Fruit fly (Drosophila melanogaster) whole organism, embryonic: Measurements from ENCODE around the gene CG13392.

Experiments
- CG10543 ChIP-seq: fragments of 200-800 bp; sonication (Bioruptor generic); optimal IDR thresholded peaks from 3 replicates; lab custom pipeline; 2017; ENCODE audit warnings: missing biosample characterization, mild to moderate bottlenecking, missing genetic modification characterization, moderate library complexity
- CG11456 ChIP-seq: fragments of 200-800 bp; sonication (Bioruptor generic); IDR thresholded peaks from 3 replicates; pipeline ENCODE4 v1.3.6; 2022; ENCODE audit warnings: missing biosample characterization, missing genetic modification characterization
- CG13894 ChIP-seq: fragments of 200-800 bp; sonication (Bioruptor generic); optimal IDR thresholded peaks from 3 replicates; lab custom pipeline; 2018; ENCODE audit warnings: missing biosample characterization, mild to moderate bottlenecking, missing genetic modification characterization, moderate library complexity
- CG14860 ChIP-seq: fragments of 200-800 bp; sonication (Bioruptor generic); IDR thresholded peaks from 3 replicates; pipeline ENCODE4 v1.3.6; 2022; ENCODE audit warnings: missing biosample characterization, missing genetic modification characterization; ENCODE audit not compliant: partially characterized antibody
- CG15011 ChIP-seq: fragments of 200-800 bp; sonication (Bioruptor generic); optimal IDR thresholded peaks from 3 replicates; lab custom pipeline; 2018; ENCODE audit warnings: missing biosample characterization, mild to moderate bottlenecking, missing genetic modification characterization
- CG15073 ChIP-seq: fragments of 200-800 bp; sonication (Bioruptor generic); optimal IDR thresholded peaks from 2 replicates; lab custom pipeline; 2016; ENCODE audit warnings: missing biosample characterization, missing genetic modification characterization
- CG15514 ChIP-seq: fragments of 200-800 bp; sonication (Bioruptor generic); optimal IDR thresholded peaks from 3 replicates; lab custom pipeline; 2017; ENCODE audit warnings: missing biosample characterization, missing genetic modification characterization, mild to moderate bottlenecking, moderate library complexity, missing genetic modification reagents
- CG15601 ChIP-seq: fragments of 200-800 bp; sonication (Bioruptor generic); optimal IDR thresholded peaks from 3 replicates; lab custom pipeline; 2019; ENCODE audit warnings: missing biosample characterization, mild to moderate bottlenecking, missing genetic modification characterization, moderate library complexity
- CG17361 ChIP-seq: fragments of 200-800 bp; sonication (Bioruptor generic); IDR thresholded peaks from 3 replicates; pipeline ENCODE4 v1.3.6; 2022; ENCODE audit warnings: missing biosample characterization, missing genetic modification characterization
- CG1832 ChIP-seq: fragments of 200-800 bp; sonication (Bioruptor generic); optimal IDR thresholded peaks from 2 replicates; lab custom pipeline; 2017; ENCODE audit warnings: missing biosample characterization, mild to moderate bottlenecking, missing genetic modification characterization, inconsistent platforms
- CG2199 ChIP-seq: fragments of 200-800 bp; sonication (Bioruptor generic); IDR thresholded peaks from 3 replicates; pipeline ENCODE4 v1.3.6; 2022; ENCODE audit warnings: missing biosample characterization, missing genetic modification characterization
- CG2678 ChIP-seq: fragments of 200-800 bp; sonication (Bioruptor generic); optimal IDR thresholded peaks from 3 replicates; lab custom pipeline; 2019; ENCODE audit warnings: missing biosample characterization, mild to moderate bottlenecking, missing genetic modification characterization, moderate library complexity
- CG31224 ChIP-seq: fragments of 200-800 bp; sonication (Bioruptor generic); IDR thresholded peaks from 2 replicates; pipeline ENCODE4 v1.3.6; 2022; ENCODE audit warnings: missing biosample characterization, missing genetic modification characterization
- CG3995 ChIP-seq: fragments of 200-800 bp; sonication (Bioruptor generic); optimal IDR thresholded peaks from 3 replicates; lab custom pipeline; 2016; ENCODE audit warnings: missing biosample characterization, missing genetic modification characterization
- CG7271 ChIP-seq: fragments of 200-800 bp; sonication (Bioruptor generic); optimal IDR thresholded peaks from 2 replicates; lab custom pipeline; 2018; ENCODE audit warnings: missing biosample characterization, mild to moderate bottlenecking, missing genetic modification characterization, moderate library complexity
- Deaf1 ChIP-seq: fragments of 200-800 bp; optimal IDR thresholded peaks from 3 replicates; lab custom pipeline; 2019; ENCODE audit warnings: missing biosample characterization, mild to moderate bottlenecking, missing genetic modification characterization, moderate library complexity
- Dek ChIP-seq: fragments of 200-800 bp; sonication (Bioruptor generic); optimal IDR thresholded peaks from 3 replicates; lab custom pipeline; 2019; ENCODE audit warnings: missing biosample characterization, mild to moderate bottlenecking, missing genetic modification characterization, moderate library complexity
- Dll ChIP-seq: fragments of 200-800 bp; sonication (Bioruptor generic); IDR thresholded peaks from 4 replicates; pipeline ENCODE4 v1.3.6; 2022; ENCODE audit warnings: missing biosample characterization, missing genetic modification characterization; ENCODE audit not compliant: partially characterized antibody
- Ets97D ChIP-seq: fragments of 200-800 bp; sonication (Bioruptor generic); optimal IDR thresholded peaks from 3 replicates; lab custom pipeline; 2016; ENCODE audit warnings: missing biosample characterization, missing genetic modification characterization
- Fer1 ChIP-seq: fragments of 200-800 bp; sonication (Bioruptor generic); optimal IDR thresholded peaks from 2 replicates; lab custom pipeline; 2017; ENCODE audit warnings: missing biosample characterization, mild to moderate bottlenecking, missing genetic modification characterization
- HHEX ChIP-seq: fragments of 200-800 bp; sonication (Bioruptor generic); optimal IDR thresholded peaks from 3 replicates; lab custom pipeline; 2017; ENCODE audit warnings: missing biosample characterization, mild to moderate bottlenecking, missing genetic modification characterization, missing genetic modification reagents
- HLH54F ChIP-seq: fragments of 200-800 bp; sonication (Bioruptor generic); optimal IDR thresholded peaks from 3 replicates; lab custom pipeline; 2016; ENCODE audit warnings: missing biosample characterization, missing genetic modification characterization
- Med ChIP-seq: fragments of 200-800 bp; sonication (Bioruptor generic); peaks from one replicate; lab custom pipeline; 2016; ENCODE audit warnings: missing biosample characterization, missing genetic modification characterization, mild to moderate bottlenecking, inconsistent platforms, moderate library complexity
- Mes4 ChIP-seq: fragments of 200-800 bp; sonication (Bioruptor generic); optimal IDR thresholded peaks from 2 replicates; lab custom pipeline; 2016; ENCODE audit warnings: missing biosample characterization, missing genetic modification characterization
- Rfx ChIP-seq: fragments of 200-800 bp; sonication (Bioruptor generic); IDR thresholded peaks from 2 replicates; pipeline ENCODE4 v1.3.6; 2022; ENCODE audit warnings: missing biosample characterization, missing genetic modification characterization
- Six4 ChIP-seq: fragments of 200-800 bp; sonication (Bioruptor generic); optimal IDR thresholded peaks from 2 replicates; lab custom pipeline; 2016; ENCODE audit warnings: missing biosample characterization, missing genetic modification characterization
- Trl ChIP-seq, 3 experiments: fragments of >200 bp in 2 of 3; fragments of 200-800 bp in 1 of 3; sonication (Bioruptor generic) in 1 of 3; optimal IDR thresholded peaks; 2 replicates in 1 of 3; 3 replicates in 2 of 3; lab custom pipeline; 2016 to 2017; ENCODE audit warnings: missing biosample characterization in 1 of 3, missing genetic modification characterization in 1 of 3
- ap ChIP-seq: fragments of 200-800 bp; sonication (Bioruptor generic); IDR thresholded peaks from 2 replicates; pipeline ENCODE4 v1.3.6; 2022; ENCODE audit warnings: missing biosample characterization, missing genetic modification characterization
- az2 ChIP-seq: fragments of 200-800 bp; sonication (Bioruptor generic); optimal IDR thresholded peaks from 3 replicates; lab custom pipeline; 2016; ENCODE audit warnings: missing biosample characterization, missing genetic modification characterization
- croc ChIP-seq: fragments of 200-800 bp; sonication (Bioruptor generic); conservative IDR thresholded peaks from 3 replicates; pipeline ENCODE4 v1.3.6; 2022; ENCODE audit warnings: missing biosample characterization, missing genetic modification characterization
- dan ChIP-seq: fragments of 200-800 bp; sonication (Bioruptor generic); IDR thresholded peaks from 2 replicates; pipeline ENCODE4 v1.3.6; 2022; ENCODE audit warnings: missing biosample characterization, missing genetic modification characterization
- dmrt99B ChIP-seq: fragments of 200-800 bp; sonication (Bioruptor generic); optimal IDR thresholded peaks from 2 replicates; lab custom pipeline; 2018; ENCODE audit warnings: missing biosample characterization, mild to moderate bottlenecking, missing genetic modification characterization, moderate library complexity
- ewg ChIP-seq: fragments of 200-800 bp; sonication (Bioruptor generic); optimal IDR thresholded peaks from 3 replicates; lab custom pipeline; 2017; ENCODE audit warnings: mild to moderate bottlenecking, missing biosample characterization, missing genetic modification reagents, missing genetic modification characterization
- fu2 ChIP-seq: fragments of 200-800 bp; sonication (Bioruptor generic); optimal IDR thresholded peaks from 2 replicates; lab custom pipeline; 2016; ENCODE audit warnings: missing biosample characterization, missing genetic modification characterization
- hbn ChIP-seq: fragments of 200-800 bp; sonication (Bioruptor generic); IDR thresholded peaks from 2 replicates; pipeline ENCODE4 v1.3.6; 2022; ENCODE audit warnings: missing biosample characterization, missing genetic modification characterization; ENCODE audit not compliant: partially characterized antibody
- pros ChIP-seq: fragments of 200-800 bp; sonication (Bioruptor generic); optimal IDR thresholded peaks from 3 replicates; lab custom pipeline; 2019; ENCODE audit warnings: missing biosample characterization, mild to moderate bottlenecking, missing genetic modification characterization, moderate library complexity
- psq ChIP-seq: fragments of 200-800 bp; sonication (Bioruptor generic); optimal IDR thresholded peaks from 2 replicates; lab custom pipeline; 2017; ENCODE audit warnings: missing biosample characterization, missing genetic modification characterization
- ranshi ChIP-seq: fragments of 200-800 bp; sonication (Bioruptor generic); IDR thresholded peaks from 2 replicates; pipeline ENCODE4 v1.3.6; 2022; ENCODE audit warnings: missing biosample characterization, missing genetic modification characterization
- sens ChIP-seq: fragments of 200-800 bp; sonication (Bioruptor generic); peaks from one replicate; lab custom pipeline; 2016; ENCODE audit warnings: missing biosample characterization, missing genetic modification characterization
- slou ChIP-seq: fragments of 200-800 bp; sonication (Bioruptor generic); optimal IDR thresholded peaks from 3 replicates; lab custom pipeline; 2016; ENCODE audit warnings: missing biosample characterization, missing genetic modification characterization
- sob ChIP-seq: fragments of 200-800 bp; sonication (Bioruptor generic); IDR thresholded peaks from 2 replicates; pipeline ENCODE4 v1.3.6; 2022; ENCODE audit warnings: missing biosample characterization, missing genetic modification characterization
- tin ChIP-seq: fragments of 200-800 bp; sonication (Bioruptor generic); optimal IDR thresholded peaks from 3 replicates; lab custom pipeline; 2016; ENCODE audit warnings: missing biosample characterization, missing genetic modification characterization
- tna ChIP-seq: fragments of 200-800 bp; sonication (Bioruptor generic); IDR thresholded peaks from 2 replicates; pipeline ENCODE4 v1.3.6; 2022; ENCODE audit warnings: missing biosample characterization, missing genetic modification characterization; ENCODE audit not compliant: partially characterized antibody
- unpg ChIP-seq: fragments of 200-800 bp; sonication (Bioruptor generic); optimal IDR thresholded peaks from 3 replicates; lab custom pipeline; 2018; ENCODE audit warnings: missing biosample characterization, mild to moderate bottlenecking, missing genetic modification characterization, moderate library complexity
- wek ChIP-seq: fragments of 200-800 bp; sonication (Bioruptor generic); optimal IDR thresholded peaks from 3 replicates; lab custom pipeline; 2018; ENCODE audit warnings: missing biosample characterization, mild to moderate bottlenecking, missing genetic modification characterization, moderate library complexity

CG13392 gene

dm6 chr2L:8425962-8426759, 43.6 kb upstream of the CG13392 start:
- TF ChIP-seq ap (no peak), CG3995 (GFP tag; lab: Kevin White, UChicago) (no peak), CG14860 (GFP tag; lab: Robert Waterston, UW) (no peak), Dek (tag; lab: Kevin White, UChicago) (no peak), tin (GFP tag; lab: Kevin White, UChicago) (no peak), wek (GFP tag; lab: Kevin White, UChicago) (no peak), dan (no peak), fu2 (GFP tag; lab: Kevin White, UChicago) (no peak), Six4 (GFP tag; lab: Kevin White, UChicago) (no peak), unpg (GFP tag; lab: Kevin White, UChicago) (no peak), pros (GFP tag; lab: Kevin White, UChicago) (peak; percentile 60), CG10543 (GFP tag; lab: Kevin White, UChicago) (no peak), hbn (GFP tag; lab: Robert Waterston, UW) (no peak), CG11456 (0 out of 3 replicates have a peak, but pooled peaks have one; percentile 21), sob (no peak), CG2199 (GFP tag; lab: Robert Waterston, UW) (0 out of 3 replicates have a peak, but pooled peaks have one; percentile 39), CG15514 (no peak)

dm6 chr2L:8425212-8425611, 42.6 kb upstream of the CG13392 start:
- peak; percentile 12 for TF ChIP-seq sens (GFP tag; lab: Kevin White, UChicago)
- no peak for TF ChIP-seq slou
- no peak for TF ChIP-seq ranshi
- peak; percentile 31 for TF ChIP-seq Med (GFP tag; lab: Kevin White, UChicago)
- peak in 1 of 2 experiments; percentile 15 for TF ChIP-seq Trl (optimal IDR thresholded peaks at IDR 0.05; lab: Kevin White, UChicago)
- TF ChIP-seq Trl (GFP tag; optimal IDR thresholded peaks at IDR 0.05; lab: Kevin White, UChicago), result no peak
- TF ChIP-seq, all 482 proteins: peak for 3

dm6 chr2L:8424662-8425208, 42.1 kb upstream of the CG13392 start:
- TF ChIP-seq CG17361 (GFP tag; lab: Robert Waterston, UW), result no peak
- no peak for TF ChIP-seq CG15011 (GFP tag; lab: Kevin White, UChicago)
- TF ChIP-seq CG15601 (tag; lab: Kevin White, UChicago), result no peak
- TF ChIP-seq tna (GFP tag; lab: Robert Waterston, UW), result no peak
- TF ChIP-seq CG10543 (GFP tag; lab: Kevin White, UChicago), result no peak
- TF ChIP-seq Rfx (GFP tag; lab: Robert Waterston, UW), result peak; percentile 76
- TF ChIP-seq CG2678 (tag; lab: Kevin White, UChicago), result no peak
- no peak for TF ChIP-seq HHEX (GFP tag; lab: Kevin White, UChicago)
- peak; percentile 6 for TF ChIP-seq psq
- no peak for TF ChIP-seq CG15073 (GFP tag; lab: Kevin White, UChicago)
- TF ChIP-seq CG31224 (GFP tag; lab: Robert Waterston, UW), result no peak
- TF ChIP-seq Mes4 (GFP tag; lab: Kevin White, UChicago), result no peak
- peak; percentile 44 for TF ChIP-seq sens (GFP tag; lab: Kevin White, UChicago)
- TF ChIP-seq Deaf1 (tag; lab: Kevin White, UChicago), result peak; percentile 45
- TF ChIP-seq CG7271 (tag; lab: Kevin White, UChicago), result no peak
- no peak for TF ChIP-seq Ets97D (GFP tag; lab: Kevin White, UChicago)
- TF ChIP-seq ap, result 0 out of 2 replicates have a peak, but pooled peaks have one; percentile 11
- TF ChIP-seq HLH54F (GFP tag; lab: Kevin White, UChicago), result no peak
- TF ChIP-seq dmrt99B (tag; lab: Kevin White, UChicago), result no peak
- peak; percentile 27 for TF ChIP-seq CG1832
- TF ChIP-seq CG13894 (tag; lab: Kevin White, UChicago), result peak; percentile 87
- TF ChIP-seq croc (GFP tag; lab: Robert Waterston, UW), result no peak
- TF ChIP-seq ewg, result peak; percentile 78
- TF ChIP-seq Dll (GFP tag; lab: Robert Waterston, UW), result no peak
- TF ChIP-seq az2, result no peak
- no peak for TF ChIP-seq hbn (GFP tag; lab: Robert Waterston, UW)
- TF ChIP-seq Fer1 (GFP tag; lab: Kevin White, UChicago), result no peak
